Fruit fly (Drosophila melanogaster): ENCODE data around the gene KrT95D.

DNA sequence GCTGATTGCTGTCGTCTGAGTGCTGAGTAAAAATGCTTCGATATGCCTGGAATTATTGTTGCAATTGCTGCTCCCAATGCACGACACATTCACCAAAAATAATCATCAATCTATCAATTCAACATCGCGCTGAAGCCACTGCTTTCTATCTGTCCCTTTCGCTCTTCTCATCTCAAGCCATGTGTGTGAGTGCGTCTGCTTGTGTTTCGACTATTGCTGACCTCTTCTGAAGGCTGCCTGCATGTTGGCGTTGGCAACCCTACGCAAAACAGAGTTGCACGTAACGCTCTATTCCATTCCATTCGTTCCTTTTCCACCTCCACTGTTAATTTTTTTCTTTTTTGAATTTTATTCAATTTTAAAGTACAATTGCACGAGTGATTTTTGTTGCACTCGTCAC, 34.1 kb upstream of the KrT95D start:
- TF ChIP-seq CG3919 (GFP tag; optimal IDR thresholded peaks at IDR 0.05) (no peak), esn (GFP tag; optimal IDR thresholded peaks at IDR 0.05) (no peak), CG10631 (GFP tag; optimal IDR thresholded peaks at IDR 0.05) (no peak), CG6808 (GFP tag; optimal IDR thresholded peaks at IDR 0.05) (no peak), topi (GFP tag; optimal IDR thresholded peaks at IDR 0.05) (no peak), Smox (GFP tag; optimal IDR thresholded peaks at IDR 0.05) (no peak), achi (GFP tag; optimal IDR thresholded peaks at IDR 0.05) (no peak), CG15336 (GFP tag; IDR thresholded peaks at IDR 0.05) (no peak), Hr38 (GFP tag; optimal IDR thresholded peaks at IDR 0.05) (no peak)

Data from whole organism, prepupa.